Worm (Caenorhabditis elegans): ENCODE measurements around the gene ubc-22.
A peak's percentile ranks its signal among the peaks of the same experiment; 100 is the strongest.

- TF ChIP-seq lin-39 (tag; optimal IDR thresholded peaks at IDR 0.05) (no peak), zag-1 (tag; optimal IDR thresholded peaks at IDR 0.05) (no peak), lin-11 (tag; optimal IDR thresholded peaks at IDR 0.05) (no peak), fos-1 (tag; optimal IDR thresholded peaks at IDR 0.05) (no peak), unc-39 (tag; optimal IDR thresholded peaks at IDR 0.05) (no peak), ceh-82 (tag; optimal IDR thresholded peaks at IDR 0.05) (no peak), ceh-16 (tag; optimal IDR thresholded peaks at IDR 0.05) (no peak), lin-13 (GFP tag; optimal IDR thresholded peaks at IDR 0.05) (no peak), alr-1 (tag; optimal IDR thresholded peaks at IDR 0.05) (no peak), Y55F3AM.14 (GFP tag; optimal IDR thresholded peaks at IDR 0.05) (no peak), unc-62 (GFP tag; optimal IDR thresholded peaks at IDR 0.05) (no peak), ZK546.5 (tag; optimal IDR thresholded peaks at IDR 0.05) (no peak), nhr-21 (tag; optimal IDR thresholded peaks at IDR 0.05) (peak; percentile 62), nhr-237 (tag; optimal IDR thresholded peaks at IDR 0.05) (no peak)
These were observed 49.0 kb downstream of the ubc-22 start for ce11 chrX:8819815-8820415.

All from whole organism, L2 larva.